Worm (Caenorhabditis elegans) whole organism, L4 larva: ENCODE measurements around the gene nhr-154.

Source experiments
- D1046.2 ChIP-seq: fragments of 200-800 bp; sonication (Bioruptor generic); IDR thresholded peaks from 2 replicates; pipeline ENCODE4 v1.3.6; 2022; ENCODE audit warnings: missing genetic modification characterization, missing compliant biosample characterization
- F37D6.2 ChIP-seq: sonication (generic microtip); optimal IDR thresholded peaks from 2 replicates; lab custom pipeline; 2016; ENCODE audit warnings: mild to moderate bottlenecking, missing genetic modification characterization, missing compliant biosample characterization
- F44E2.7 ChIP-seq: fragments of 200-800 bp; sonication (Bioruptor generic); IDR thresholded peaks from 2 replicates; pipeline ENCODE4 v2.1.2; 2022; ENCODE audit warnings: missing genetic modification characterization, missing compliant biosample characterization
- F49E8.2 ChIP-seq: sonication (generic microtip); optimal IDR thresholded peaks from 2 replicates; lab custom pipeline; 2016; ENCODE audit warnings: missing compliant biosample characterization, mild to moderate bottlenecking, missing genetic modification characterization, borderline replicate concordance
- Y105C5A.15 ChIP-seq: fragments of 200-800 bp; sonication (Bioruptor generic); IDR thresholded peaks from 2 replicates; pipeline ENCODE4 v1.3.6; 2022; ENCODE audit warnings: missing genetic modification characterization, missing compliant biosample characterization
- Y5F2A.4 ChIP-seq: fragments of 200-800 bp; sonication (Bioruptor generic); optimal IDR thresholded peaks from 2 replicates; lab custom pipeline; 2018; ENCODE audit warnings: mild to moderate bottlenecking, missing genetic modification characterization, missing compliant biosample characterization
- aha-1 ChIP-seq: fragments of 150-350 bp; peaks from one replicate; lab custom pipeline; 2014; ENCODE audit warnings: missing biosample characterization, missing genetic modification characterization
- ama-1 ChIP-seq: fragments of 150-350 bp; optimal IDR thresholded peaks from 2 replicates; lab custom pipeline; 2014; ENCODE audit warnings: inconsistent platforms, mixed read lengths
- arid-1 ChIP-seq: fragments of 200-800 bp; sonication (Bioruptor generic); conservative IDR thresholded peaks from 2 replicates; pipeline ENCODE4 v1.3.6; 2022; ENCODE audit warnings: missing genetic modification reagents, missing genetic modification characterization, missing compliant biosample characterization
- ceh-28 ChIP-seq: fragments of 150-350 bp; optimal IDR thresholded peaks from 2 replicates; lab custom pipeline; 2014; ENCODE audit warnings: missing biosample characterization, missing genetic modification reagents, missing genetic modification characterization
- ceh-82 ChIP-seq: sonication (generic microtip); optimal IDR thresholded peaks from 2 replicates; lab custom pipeline; 2017; ENCODE audit warnings: missing biosample characterization, missing genetic modification characterization
- ces-1 ChIP-seq: fragments of 150-350 bp; sonication (generic microtip); optimal IDR thresholded peaks from 4 replicates; lab custom pipeline; 2014; ENCODE audit warnings: missing biosample characterization, missing genetic modification reagents, missing genetic modification characterization
- cey-2 ChIP-seq: sonication (generic microtip); optimal IDR thresholded peaks from 3 replicates; lab custom pipeline; 2017; ENCODE audit warnings: missing genetic modification characterization, mild to moderate bottlenecking, missing compliant biosample characterization, antibody characterized with exemption, borderline replicate concordance; ENCODE audit not compliant: insufficient read depth
- ctbp-1 ChIP-seq: fragments of 200-800 bp; sonication (Bioruptor generic); IDR thresholded peaks from 2 replicates; pipeline ENCODE4 v1.3.6; 2022; ENCODE audit warnings: missing genetic modification reagents, missing genetic modification characterization, missing compliant biosample characterization
- daf-19 ChIP-seq: fragments of 200-800 bp; sonication (Bioruptor generic); conservative IDR thresholded peaks from 2 replicates; pipeline ENCODE4 v1.3.6; 2022; ENCODE audit warnings: missing genetic modification characterization, missing compliant biosample characterization
- dmd-9 ChIP-seq: fragments of 200-800 bp; sonication (Bioruptor generic); IDR thresholded peaks from 2 replicates; pipeline ENCODE4 v1.3.6; 2022; ENCODE audit warnings: missing genetic modification reagents, missing genetic modification characterization, missing compliant biosample characterization
- dpl-1 ChIP-seq: fragments of 150-350 bp; optimal IDR thresholded peaks from 2 replicates; lab custom pipeline; 2014; ENCODE audit warnings: missing biosample characterization, missing genetic modification reagents, missing genetic modification characterization
- duxl-1 ChIP-seq: sonication (generic microtip); optimal IDR thresholded peaks from 2 replicates; lab custom pipeline; 2016; ENCODE audit warnings: mild to moderate bottlenecking, missing genetic modification characterization, moderate library complexity, missing compliant biosample characterization; ENCODE audit not compliant: poor library complexity
- egl-27 ChIP-seq: sonication (generic microtip); optimal IDR thresholded peaks from 3 replicates; lab custom pipeline; 2017; ENCODE audit warnings: missing biosample characterization, missing genetic modification reagents, missing genetic modification characterization
- fkh-10 ChIP-seq: fragments of 150-350 bp; optimal IDR thresholded peaks from 2 replicates; lab custom pipeline; 2014; ENCODE audit warnings: missing biosample characterization, missing genetic modification reagents, missing genetic modification characterization
- gei-8 ChIP-seq: fragments of 200-800 bp; sonication (Bioruptor generic); optimal IDR thresholded peaks from 2 replicates; lab custom pipeline; 2018; ENCODE audit warnings: mild to moderate bottlenecking, missing genetic modification characterization, missing compliant biosample characterization
- hif-1 ChIP-seq, 2 experiments: sonication (generic microtip); optimal IDR thresholded peaks; 2 replicates each; lab custom pipeline; 2016 to 2017; ENCODE audit warnings: missing compliant biosample characterization in 2 of 2, missing genetic modification characterization in 2 of 2, missing genetic modification reagents in 2 of 2, missing genotype in 2 of 2, mild to moderate bottlenecking in 1 of 2
- lim-7 ChIP-seq: fragments of 200-800 bp; sonication (Bioruptor generic); IDR thresholded peaks from 2 replicates; pipeline ENCODE4 v1.3.6; 2022; ENCODE audit warnings: missing genetic modification characterization, missing compliant biosample characterization
- lin-13 ChIP-seq: fragments of 150-350 bp; optimal IDR thresholded peaks from 2 replicates; lab custom pipeline; 2014; ENCODE audit warnings: missing biosample characterization, missing genetic modification reagents, missing genetic modification characterization
- lin-29 ChIP-seq: fragments of 200-800 bp; sonication (Bioruptor generic); IDR thresholded peaks from 2 replicates; pipeline ENCODE4 v1.3.6; 2022; ENCODE audit warnings: missing genetic modification reagents, missing genetic modification characterization, missing compliant biosample characterization
- lin-38 ChIP-seq: fragments of 200-800 bp; sonication (Bioruptor generic); IDR thresholded peaks from 2 replicates; pipeline ENCODE4 v1.3.6; 2022; ENCODE audit warnings: missing genetic modification reagents, missing genetic modification characterization, missing compliant biosample characterization
- lin-39 ChIP-seq: fragments of 150-350 bp; optimal IDR thresholded peaks from 2 replicates; lab custom pipeline; 2014; ENCODE audit warnings: missing biosample characterization, missing genetic modification reagents, missing genetic modification characterization
- lir-3 ChIP-seq: sonication (generic microtip); optimal IDR thresholded peaks from 2 replicates; lab custom pipeline; 2016; ENCODE audit warnings: mild to moderate bottlenecking, missing genetic modification characterization, missing compliant biosample characterization
- madf-5 ChIP-seq, 2 experiments: fragments of 200-800 bp; sonication (Bioruptor generic); IDR thresholded peaks; 2 replicates each; pipeline ENCODE4 v1.3.6; 2022; ENCODE audit warnings: missing compliant biosample characterization in 2 of 2, missing genetic modification characterization in 2 of 2
- mxl-2 ChIP-seq: fragments of 200-800 bp; sonication (Bioruptor generic); conservative IDR thresholded peaks from 2 replicates; pipeline ENCODE4 v1.3.6; 2022; ENCODE audit warnings: missing genetic modification reagents, missing genetic modification characterization, missing compliant biosample characterization
- mxl-3 ChIP-seq: fragments of 200-800 bp; sonication (Bioruptor generic); optimal IDR thresholded peaks from 2 replicates; lab custom pipeline; 2018; ENCODE audit warnings: mild to moderate bottlenecking, missing genetic modification characterization, missing compliant biosample characterization
- nhr-102 ChIP-seq: sonication (generic microtip); optimal IDR thresholded peaks from 2 replicates; lab custom pipeline; 2016; ENCODE audit warnings: mild to moderate bottlenecking, missing genetic modification characterization, moderate library complexity, missing compliant biosample characterization
- nhr-11 ChIP-seq: fragments of 150-350 bp; optimal IDR thresholded peaks from 2 replicates; lab custom pipeline; 2014; ENCODE audit warnings: missing biosample characterization, missing genetic modification characterization
- nhr-237 ChIP-seq: sonication (generic microtip); optimal IDR thresholded peaks from 2 replicates; lab custom pipeline; 2017; ENCODE audit warnings: missing biosample characterization, missing genetic modification characterization
- nhr-25 ChIP-seq: sonication (generic microtip); optimal IDR thresholded peaks from 2 replicates; lab custom pipeline; 2017; ENCODE audit warnings: missing genetic modification characterization, mild to moderate bottlenecking, missing compliant biosample characterization, antibody characterized with exemption, moderate library complexity, borderline replicate concordance; ENCODE audit not compliant: insufficient read depth
- nhr-28 ChIP-seq: fragments of 150-350 bp; optimal IDR thresholded peaks from 2 replicates; lab custom pipeline; 2014; ENCODE audit warnings: missing biosample characterization, missing genetic modification characterization
- nhr-48 ChIP-seq: sonication (generic microtip); optimal IDR thresholded peaks from 2 replicates; lab custom pipeline; 2016; ENCODE audit warnings: mild to moderate bottlenecking, missing genetic modification characterization, missing compliant biosample characterization
- nhr-6 ChIP-seq: fragments of 150-350 bp; optimal IDR thresholded peaks from 2 replicates; lab custom pipeline; 2014; ENCODE audit warnings: missing biosample characterization, missing genetic modification characterization
- nhr-77 ChIP-seq: fragments of 150-350 bp; optimal IDR thresholded peaks from 2 replicates; lab custom pipeline; 2014; ENCODE audit warnings: missing biosample characterization, missing genetic modification characterization
- rbr-2 ChIP-seq: sonication (generic microtip); optimal IDR thresholded peaks from 2 replicates; lab custom pipeline; 2016; ENCODE audit warnings: missing genotype, missing genetic modification characterization, missing compliant biosample characterization
- saeg-2 ChIP-seq: fragments of 200-800 bp; sonication (Bioruptor generic); IDR thresholded peaks from 2 replicates; pipeline ENCODE4 v1.3.6; 2022; ENCODE audit warnings: missing genetic modification reagents, missing genetic modification characterization, missing compliant biosample characterization
- sdz-12 ChIP-seq: fragments of 200-800 bp; sonication (Bioruptor generic); optimal IDR thresholded peaks from 2 replicates; lab custom pipeline; 2018; ENCODE audit warnings: mild to moderate bottlenecking, missing genetic modification characterization, missing compliant biosample characterization
- set-16 ChIP-seq: fragments of 200-800 bp; sonication (Bioruptor generic); IDR thresholded peaks from 2 replicates; pipeline ENCODE4 v1.3.6; 2022; ENCODE audit warnings: missing genetic modification reagents, missing genetic modification characterization, missing compliant biosample characterization
- skn-1 ChIP-seq: fragments of 150-350 bp; optimal IDR thresholded peaks from 2 replicates; lab custom pipeline; 2014; ENCODE audit warnings: missing biosample characterization, missing genetic modification characterization
- snpc-1.2 ChIP-seq: fragments of 200-800 bp; sonication (Bioruptor generic); IDR thresholded peaks from 2 replicates; pipeline ENCODE4 v1.3.6; 2022; ENCODE audit warnings: missing genetic modification reagents, missing genetic modification characterization, missing compliant biosample characterization
- snpc-4 ChIP-seq: fragments of 150-350 bp; optimal IDR thresholded peaks from 2 replicates; lab custom pipeline; 2014; ENCODE audit warnings: missing biosample characterization, missing genetic modification characterization
- spr-1 ChIP-seq: sonication (generic microtip); optimal IDR thresholded peaks from 2 replicates; lab custom pipeline; 2016; ENCODE audit warnings: mild to moderate bottlenecking, missing genetic modification characterization, missing compliant biosample characterization
- zip-11 ChIP-seq: fragments of 200-800 bp; sonication (Bioruptor generic); IDR thresholded peaks from 2 replicates; pipeline ENCODE4 v1.3.6; 2022; ENCODE audit warnings: missing genetic modification characterization, missing compliant biosample characterization
- zip-2 ChIP-seq: fragments of 150-350 bp; optimal IDR thresholded peaks from 2 replicates; lab custom pipeline; 2014; ENCODE audit warnings: missing biosample characterization, missing genetic modification characterization
- ztf-11 ChIP-seq: fragments of 150-350 bp; optimal IDR thresholded peaks from 2 replicates; lab custom pipeline; 2014; ENCODE audit warnings: missing biosample characterization, missing genetic modification characterization
- ztf-7 ChIP-seq: fragments of 150-350 bp; optimal IDR thresholded peaks from 2 replicates; lab custom pipeline; 2014; ENCODE audit warnings: missing biosample characterization, missing genetic modification characterization

nhr-154 gene

DNA sequence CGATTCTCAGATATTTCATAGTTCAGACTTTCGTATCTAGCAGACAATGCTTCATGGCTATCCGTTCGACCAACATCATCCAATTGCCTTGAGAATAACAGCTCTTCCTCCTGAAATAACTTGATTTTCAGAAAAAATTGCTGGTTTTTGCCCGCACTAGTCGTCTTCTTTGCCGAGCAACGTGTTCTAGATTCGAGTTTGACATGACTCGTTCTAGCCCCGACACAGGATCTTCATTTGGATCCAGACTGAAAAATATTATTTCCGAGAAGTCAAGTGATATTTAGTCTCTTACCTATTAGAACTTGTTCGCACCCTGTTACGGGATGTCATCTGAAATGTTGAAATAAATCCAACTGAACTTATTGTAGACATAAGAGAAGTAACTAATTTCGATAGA, 38.1 kb upstream of the nhr-154 start, which contains the start of gene clh-6 (continued):
- no peak for TF ChIP-seq zip-11
- TF ChIP-seq snpc-1.2: no peak
- TF ChIP-seq sdz-12 (GFP tag; lab: Kevin White, UChicago): no peak
- TF ChIP-seq, all 104 proteins: peak for 14

- TF ChIP-seq lin-39 (tag; lab: Kevin White, UChicago) (no peak), Y5F2A.4 (GFP tag; lab: Kevin White, UChicago) (no peak), F44E2.7 (GFP tag; lab: Robert Waterston, UW) (no peak), D1046.2 (GFP tag; lab: Robert Waterston, UW) (no peak), zip-11 (no peak), ctbp-1 (no peak), nhr-6 (tag; lab: Kevin White, UChicago) (peak; percentile 62), fkh-10 (no peak), spr-1 (no peak), nhr-102 (tag; lab: Kevin White, UChicago) (no peak), F49E8.2 (tag; lab: Kevin White, UChicago) (no peak), mxl-3 (GFP tag; lab: Kevin White, UChicago) (peak; percentile 26), nhr-48 (tag; lab: Kevin White, UChicago) (no peak), Y105C5A.15 (no peak), ceh-28 (tag; lab: Kevin White, UChicago) (peak; percentile 27), gei-8 (GFP tag; lab: Kevin White, UChicago) (no peak), ceh-82 (no peak), ztf-11 (no peak), lim-7 (no peak), ztf-7 (tag; lab: Kevin White, UChicago) (no peak), nhr-11 (peak; percentile 30), set-16 (no peak), snpc-4 (tag; lab: Kevin White, UChicago) (no peak), saeg-2 (GFP tag; lab: Robert Waterston, UW) (no peak), hif-1 (tag; optimal IDR thresholded peaks at IDR 0.05; lab: Kevin White, UChicago) (no peak), duxl-1 (no peak), nhr-28 (tag; lab: Kevin White, UChicago) (peak; percentile 26), lin-13 (GFP tag; lab: Kevin White, UChicago) (no peak), nhr-25 (tag; lab: Kevin White, UChicago) (no peak), nhr-237 (tag; lab: Kevin White, UChicago) (no peak), arid-1 (GFP tag; lab: Robert Waterston, UW) (0 out of 2 replicates have a peak, but pooled peaks have one; percentile 11), lin-38 (GFP tag; lab: Robert Waterston, UW) (no peak), lir-3 (tag; lab: Kevin White, UChicago) (no peak), aha-1 (tag; lab: Kevin White, UChicago) (peak; percentile 93), F37D6.2 (tag; lab: Kevin White, UChicago) (no peak), lin-29 (GFP tag; lab: Robert Waterston, UW) (no peak), ama-1 (lab: Kevin White, UChicago) (no peak), mxl-2 (GFP tag; lab: Robert Waterston, UW) (no peak), dmd-9 (GFP tag; lab: Robert Waterston, UW) (no peak), ces-1 (GFP tag; lab: Kevin White, UChicago) (no peak), egl-27 (tag; lab: Kevin White, UChicago) (no peak), cey-2 (tag; lab: Kevin White, UChicago) (no peak), rbr-2 (no peak), daf-19 (no peak), zip-2 (tag; lab: Kevin White, UChicago) (no peak), dpl-1 (GFP tag; lab: Kevin White, UChicago) (no peak), nhr-77 (tag; lab: Kevin White, UChicago) (no peak), madf-5 (GFP tag; IDR thresholded peaks at IDR 0.05; lab: Robert Waterston, UW) (no peak), skn-1 (no peak)
These were observed 35.7 kb upstream of the nhr-154 start, which contains the start of gene pqn-53 for ce11 chrV:12065369-12065768. Gene pqn-53 (minus strand): TSS chrV:12065391.
